Worm (Caenorhabditis elegans): ENCODE measurements around the gene R151.2.

ce11 chrIII:7189581-7190128 is 20.1 kb upstream of the R151.2 start, which contains the start of gene rps-21:
- TF ChIP-seq pqm-1 (tag; optimal IDR thresholded peaks at IDR 0.05) (peak; percentile 21), mep-1 (tag; optimal IDR thresholded peaks at IDR 0.05) (peak; percentile 82), ZK546.5 (tag; optimal IDR thresholded peaks at IDR 0.05) (peak in 1 of 2 experiments; percentile 52), aha-1 (tag) (no peak), nhr-28 (tag; optimal IDR thresholded peaks at IDR 0.05) (peak; percentile 72), ceh-20 (GFP tag; IDR thresholded peaks at IDR 0.05) (peak; percentile 48; the same call in 1 of the 2 replicates), ces-1 (GFP tag; optimal IDR thresholded peaks at IDR 0.05) (peak; percentile 67), snpc-4 (tag; optimal IDR thresholded peaks at IDR 0.05) (no peak), lsy-2 (tag; optimal IDR thresholded peaks at IDR 0.05) (peak; percentile 9 to 92)
